Worm (Caenorhabditis elegans) whole organism, L3 larva: ENCODE results near the gene sre-15.

Experiments
- ceh-82 ChIP-seq: fragments of 150-350 bp; optimal IDR thresholded peaks from 2 replicates; lab custom pipeline; 2014; ENCODE audit warnings: missing biosample characterization, missing genetic modification characterization
- elt-3 ChIP-seq, 3 experiments: fragments of 150-350 bp in 1 of 3; sonication (generic microtip) in 2 of 3; optimal IDR thresholded peaks; 2 replicates in 2 of 3; 4 replicates in 1 of 3; lab custom pipeline; 2014 to 2017; ENCODE audit warnings: missing biosample characterization in 3 of 3, missing genetic modification characterization in 3 of 3
- zag-1 ChIP-seq: fragments of 150-350 bp; optimal IDR thresholded peaks from 2 replicates; lab custom pipeline; 2014; ENCODE audit warnings: missing biosample characterization, missing genetic modification characterization

ce11 chrIV:12203968-12204367 lies 40.6 kb downstream of the sre-15 start:
- TF ChIP-seq zag-1 (no peak), ceh-82 (tag; lab: Kevin White, UChicago) (no peak), elt-3 (tag; optimal IDR thresholded peaks at IDR 0.05; lab: Kevin White, UChicago) (no peak)
